Worm (Caenorhabditis elegans): Measurements from ENCODE around the gene srj-6.

DNA sequence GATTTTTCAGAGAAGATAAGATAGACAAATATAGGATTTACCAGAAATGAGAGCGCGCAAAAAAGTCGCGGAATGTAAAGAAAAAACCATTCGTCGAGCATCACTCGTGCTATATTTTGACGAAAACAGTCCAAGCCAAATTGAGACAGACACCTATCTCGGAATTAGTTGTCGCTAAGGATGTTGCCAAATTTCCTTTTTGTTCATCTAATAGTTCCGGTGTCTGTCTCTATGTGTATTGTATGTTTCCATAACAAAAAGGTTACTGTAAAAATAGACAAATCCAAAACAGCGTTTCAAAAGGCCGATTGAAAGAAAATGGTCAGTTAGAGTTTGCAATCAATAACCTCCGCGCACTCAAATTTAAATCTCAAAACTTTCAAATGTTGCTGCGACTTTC is 40.3 kb upstream of the srj-6 start, which contains the start of gene srj-53:
- TF ChIP-seq cog-1 (tag; optimal IDR thresholded peaks at IDR 0.05): no peak
- no peak for TF ChIP-seq tab-1 (GFP tag; IDR thresholded peaks at IDR 0.05)
- no peak for TF ChIP-seq klf-2 (GFP tag; conservative IDR thresholded peaks at IDR 0.05)
- no peak for TF ChIP-seq flt-1 (GFP tag; IDR thresholded peaks at IDR 0.05)
- TF ChIP-seq ztf-23 (GFP tag; IDR thresholded peaks at IDR 0.05): no peak
